Fruit fly (Drosophila melanogaster) S2 (cell line): Measurements from ENCODE around the gene gnu.

Source experiments
- CG8478 ChIP-seq: fragments of >200 bp; optimal IDR thresholded peaks from 2 replicates; lab custom pipeline; 2018
- CTCF ChIP-seq, 2 experiments: fragments of >200 bp; optimal IDR thresholded peaks; 2 replicates each; lab custom pipeline; 2018

- TF ChIP-seq CTCF (optimal IDR thresholded peaks at IDR 0.05; lab: Kevin White, UChicago), result peak in 1 of 2 experiments; percentile 34
- TF ChIP-seq CG8478 (lab: Kevin White, UChicago), result no peak
These were observed 1.1 kb downstream of the gnu start, which contains the start of gene NHP2 for dm6 chr3L:14801854-14802616.
